Worm (Caenorhabditis elegans) whole organism, midembryonic: ENCODE measurements around the gene ncs-1.

Experiments
- T22C8.4 ChIP-seq: fragments of 200-800 bp; sonication (Bioruptor generic); IDR thresholded peaks from 2 replicates; pipeline ENCODE4 v1.3.6; 2022; ENCODE audit warnings: missing genetic modification characterization, missing compliant biosample characterization
- cog-1 ChIP-seq: sonication (generic microtip); optimal IDR thresholded peaks from 2 replicates; lab custom pipeline; 2016; ENCODE audit warnings: missing genetic modification characterization, missing compliant biosample characterization
- flt-1 ChIP-seq: fragments of 200-800 bp; sonication (Bioruptor generic); IDR thresholded peaks from 2 replicates; pipeline ENCODE4 v1.3.6; 2022; ENCODE audit warnings: missing genetic modification characterization, missing compliant biosample characterization
- ref-1 ChIP-seq: fragments of 200-800 bp; sonication (Bioruptor generic); conservative IDR thresholded peaks from 2 replicates; pipeline ENCODE4 v1.3.6; 2022; ENCODE audit warnings: missing genetic modification reagents, missing genetic modification characterization, missing compliant biosample characterization
- ztf-29 ChIP-seq: fragments of 200-800 bp; sonication (Bioruptor generic); IDR thresholded peaks from 2 replicates; pipeline ENCODE4 v1.3.6; 2022; ENCODE audit warnings: missing genetic modification reagents, missing genetic modification characterization, missing compliant biosample characterization

DNA sequence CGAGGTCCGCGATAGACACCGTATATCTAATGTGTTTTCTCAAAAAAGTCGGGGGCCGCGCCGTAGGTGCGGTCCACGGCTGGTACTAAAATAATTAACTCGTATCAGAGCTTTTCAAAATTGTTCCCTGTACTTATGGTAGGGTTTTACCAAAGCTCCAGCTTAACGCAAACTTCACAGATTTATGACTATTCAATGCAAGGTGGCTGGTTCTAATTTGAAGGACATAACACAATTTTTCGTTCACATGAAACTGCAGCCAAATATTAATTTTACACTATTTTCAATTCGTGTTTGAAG is 12.1 kb upstream of the ncs-1 start:
- TF ChIP-seq ztf-29 (GFP tag; lab: Robert Waterston, UW) (no peak), ref-1 (GFP tag; lab: Robert Waterston, UW) (no peak), flt-1 (no peak), T22C8.4 (GFP tag; lab: Robert Waterston, UW) (no peak), cog-1 (tag; lab: Kevin White, UChicago) (no peak)
